Fruit fly (Drosophila melanogaster) whole organism, embryonic: ENCODE data around the gene CG6294.

Experiments used
- ATbp ChIP-seq: fragments of 200-800 bp; sonication (Bioruptor generic); optimal IDR thresholded peaks from 2 replicates; lab custom pipeline; 2017; ENCODE audit warnings: missing biosample characterization, mild to moderate bottlenecking, missing genetic modification characterization, missing genetic modification reagents
- Aef1 ChIP-seq: fragments of 200-800 bp; sonication (Bioruptor generic); IDR thresholded peaks from 3 replicates; pipeline ENCODE4 v1.3.6; 2022; ENCODE audit warnings: missing biosample characterization, missing genetic modification characterization
- B-H1 ChIP-seq: fragments of 200-800 bp; sonication (Bioruptor generic); IDR thresholded peaks from 3 replicates; pipeline ENCODE4 v1.3.6; 2022; ENCODE audit warnings: missing biosample characterization, missing genetic modification characterization
- BEAF-32 ChIP-seq: fragments of 200-800 bp; sonication (Bioruptor generic); optimal IDR thresholded peaks from 3 replicates; lab custom pipeline; 2017; ENCODE audit warnings: missing biosample characterization, missing genetic modification characterization, mild to moderate bottlenecking, moderate library complexity, missing genetic modification reagents
- CG10366 ChIP-seq: fragments of 200-800 bp; sonication (Bioruptor generic); IDR thresholded peaks from 2 replicates; pipeline ENCODE4 v1.3.6; 2022; ENCODE audit warnings: missing biosample characterization, missing genetic modification characterization
- CG10462 ChIP-seq: fragments of 200-800 bp; sonication (Bioruptor generic); optimal IDR thresholded peaks from 2 replicates; lab custom pipeline; 2016; ENCODE audit warnings: missing biosample characterization, missing genetic modification characterization
- CG11093 ChIP-seq: fragments of 200-800 bp; sonication (Bioruptor generic); IDR thresholded peaks from 3 replicates; pipeline ENCODE4 v1.3.6; 2022; ENCODE audit warnings: missing biosample characterization, missing genetic modification characterization
- CG11695 ChIP-seq: fragments of 200-800 bp; sonication (Bioruptor generic); IDR thresholded peaks from 3 replicates; pipeline ENCODE4 v1.3.6; 2022; ENCODE audit warnings: missing biosample characterization, missing genetic modification characterization
- CG13624 ChIP-seq: fragments of 200-800 bp; sonication (Bioruptor generic); optimal IDR thresholded peaks from 2 replicates; lab custom pipeline; 2016; ENCODE audit warnings: missing biosample characterization, missing genetic modification characterization
- CG14860 ChIP-seq: fragments of 200-800 bp; sonication (Bioruptor generic); IDR thresholded peaks from 3 replicates; pipeline ENCODE4 v1.3.6; 2022; ENCODE audit warnings: missing biosample characterization, missing genetic modification characterization; ENCODE audit not compliant: partially characterized antibody
- CG14965 ChIP-seq: fragments of 200-800 bp; sonication (Bioruptor generic); optimal IDR thresholded peaks from 2 replicates; lab custom pipeline; 2016; ENCODE audit warnings: missing biosample characterization, missing genetic modification characterization, borderline replicate concordance
- CG15514 ChIP-seq: fragments of 200-800 bp; sonication (Bioruptor generic); optimal IDR thresholded peaks from 3 replicates; lab custom pipeline; 2017; ENCODE audit warnings: missing biosample characterization, missing genetic modification characterization, mild to moderate bottlenecking, moderate library complexity, missing genetic modification reagents
- CG15601 ChIP-seq: fragments of 200-800 bp; sonication (Bioruptor generic); optimal IDR thresholded peaks from 3 replicates; lab custom pipeline; 2019; ENCODE audit warnings: missing biosample characterization, mild to moderate bottlenecking, missing genetic modification characterization, moderate library complexity
- CG1647 ChIP-seq: fragments of 200-800 bp; sonication (Bioruptor generic); optimal IDR thresholded peaks from 3 replicates; lab custom pipeline; 2016; ENCODE audit warnings: missing biosample characterization, missing genetic modification characterization
- CG16813 ChIP-seq: fragments of 200-800 bp; sonication (Bioruptor generic); IDR thresholded peaks from 3 replicates; pipeline ENCODE4 v1.3.6; 2022; ENCODE audit warnings: missing biosample characterization, missing genetic modification characterization; ENCODE audit not compliant: partially characterized antibody
- CG1832 ChIP-seq: fragments of 200-800 bp; sonication (Bioruptor generic); optimal IDR thresholded peaks from 2 replicates; lab custom pipeline; 2017; ENCODE audit warnings: missing biosample characterization, mild to moderate bottlenecking, missing genetic modification characterization, inconsistent platforms
- CG42726 ChIP-seq: fragments of 200-800 bp; sonication (Bioruptor generic); IDR thresholded peaks from 2 replicates; pipeline ENCODE4 v1.3.6; 2022; ENCODE audit warnings: missing biosample characterization, missing genetic modification characterization; ENCODE audit not compliant: partially characterized antibody
- CG4617 ChIP-seq: fragments of 200-800 bp; sonication (Bioruptor generic); optimal IDR thresholded peaks from 3 replicates; lab custom pipeline; 2016; ENCODE audit warnings: missing biosample characterization, missing genetic modification characterization, borderline replicate concordance
- CG7963 ChIP-seq: fragments of 200-800 bp; sonication (Bioruptor generic); IDR thresholded peaks from 3 replicates; pipeline ENCODE4 v1.3.6; 2022; ENCODE audit warnings: missing biosample characterization, missing genetic modification characterization; ENCODE audit not compliant: partially characterized antibody
- CG7987 ChIP-seq: fragments of 200-800 bp; sonication (Bioruptor generic); optimal IDR thresholded peaks from 2 replicates; lab custom pipeline; 2018; ENCODE audit warnings: missing biosample characterization, mild to moderate bottlenecking, missing genetic modification characterization, moderate library complexity
- CG9215 ChIP-seq: fragments of 200-800 bp; sonication (Bioruptor generic); IDR thresholded peaks from 2 replicates; pipeline ENCODE4 v1.3.6; 2022; ENCODE audit warnings: missing biosample characterization, missing genetic modification characterization
- CG9609 ChIP-seq: fragments of 200-800 bp; sonication (Bioruptor generic); optimal IDR thresholded peaks from 3 replicates; lab custom pipeline; 2016; ENCODE audit warnings: missing biosample characterization, missing genetic modification characterization
- CG9797 ChIP-seq: fragments of 200-800 bp; sonication (Bioruptor generic); optimal IDR thresholded peaks from 3 replicates; lab custom pipeline; 2018; ENCODE audit warnings: missing biosample characterization, mild to moderate bottlenecking, missing genetic modification characterization
- CrebB ChIP-seq: fragments of 200-800 bp; sonication (Bioruptor generic); optimal IDR thresholded peaks from 3 replicates; lab custom pipeline; 2018; ENCODE audit warnings: missing biosample characterization, mild to moderate bottlenecking, missing genetic modification characterization
- Dll ChIP-seq: fragments of 200-800 bp; sonication (Bioruptor generic); IDR thresholded peaks from 4 replicates; pipeline ENCODE4 v1.3.6; 2022; ENCODE audit warnings: missing biosample characterization, missing genetic modification characterization; ENCODE audit not compliant: partially characterized antibody
- Doc3 ChIP-seq: fragments of 200-800 bp; sonication (Bioruptor generic); IDR thresholded peaks from 3 replicates; pipeline ENCODE4 v1.3.6; 2022; ENCODE audit warnings: missing biosample characterization, missing genetic modification characterization; ENCODE audit not compliant: partially characterized antibody
- Ets97D ChIP-seq: fragments of 200-800 bp; sonication (Bioruptor generic); optimal IDR thresholded peaks from 3 replicates; lab custom pipeline; 2016; ENCODE audit warnings: missing biosample characterization, missing genetic modification characterization
- Lhr ChIP-seq: fragments of 200-800 bp; sonication (Bioruptor generic); optimal IDR thresholded peaks from 3 replicates; lab custom pipeline; 2017; ENCODE audit warnings: mild to moderate bottlenecking, missing biosample characterization, missing genetic modification reagents, missing genetic modification characterization
- Lpt ChIP-seq: fragments of >200 bp; optimal IDR thresholded peaks from 2 replicates; lab custom pipeline; 2018; ENCODE audit warnings: missing biosample characterization, missing genetic modification characterization
- Scr ChIP-seq: fragments of 200-800 bp; sonication (Bioruptor generic); IDR thresholded peaks from 2 replicates; pipeline ENCODE4 v1.3.6; 2022; ENCODE audit warnings: missing biosample characterization, missing genetic modification characterization; ENCODE audit not compliant: partially characterized antibody
- Sry-δ ChIP-seq: fragments of 200-800 bp; sonication (Bioruptor generic); optimal IDR thresholded peaks from 2 replicates; lab custom pipeline; 2016; ENCODE audit warnings: missing biosample characterization, missing genetic modification characterization
- ac ChIP-seq: fragments of 200-800 bp; sonication (Bioruptor generic); optimal IDR thresholded peaks from 3 replicates; lab custom pipeline; 2017; ENCODE audit warnings: missing biosample characterization, mild to moderate bottlenecking, missing genetic modification characterization
- bowl ChIP-seq: fragments of 200-800 bp; sonication (Bioruptor generic); IDR thresholded peaks from 2 replicates; pipeline ENCODE4 v1.3.6; 2022; ENCODE audit warnings: missing biosample characterization, missing genetic modification characterization
- dm ChIP-seq: fragments of 200-800 bp; sonication (Bioruptor generic); optimal IDR thresholded peaks from 3 replicates; lab custom pipeline; 2016; ENCODE audit warnings: missing biosample characterization, missing genetic modification characterization
- dmrt11E ChIP-seq: fragments of 200-800 bp; sonication (Bioruptor generic); optimal IDR thresholded peaks from 3 replicates; lab custom pipeline; 2018; ENCODE audit warnings: missing biosample characterization, mild to moderate bottlenecking, missing genetic modification characterization, moderate library complexity
- dysf ChIP-seq: fragments of 200-800 bp; sonication (Bioruptor generic); IDR thresholded peaks from 3 replicates; pipeline ENCODE4 v1.3.6; 2022; ENCODE audit warnings: missing biosample characterization, missing genetic modification characterization
- gcm ChIP-seq: fragments of 200-800 bp; sonication (Bioruptor generic); optimal IDR thresholded peaks from 2 replicates; lab custom pipeline; 2019; ENCODE audit warnings: missing biosample characterization, mild to moderate bottlenecking, missing genetic modification characterization, moderate library complexity
- grau ChIP-seq: fragments of 200-800 bp; optimal IDR thresholded peaks from 3 replicates; lab custom pipeline; 2019; ENCODE audit warnings: missing biosample characterization, mild to moderate bottlenecking, missing genetic modification characterization, moderate library complexity
- hth ChIP-seq: fragments of >200 bp; optimal IDR thresholded peaks from 2 replicates; lab custom pipeline; 2017; ENCODE audit warnings: inconsistent platforms
- insv ChIP-seq, 2 experiments: fragments of 200-800 bp; sonication (Bioruptor generic); optimal IDR thresholded peaks; 3 replicates each; lab custom pipeline; 2016 to 2018; ENCODE audit warnings: missing biosample characterization in 2 of 2, missing genetic modification characterization in 2 of 2
- kah ChIP-seq: fragments of 200-800 bp; sonication (Bioruptor generic); optimal IDR thresholded peaks from 2 replicates; lab custom pipeline; 2018; ENCODE audit warnings: missing biosample characterization, mild to moderate bottlenecking, missing genetic modification characterization
- nmo ChIP-seq: fragments of 200-800 bp; sonication (Bioruptor generic); optimal IDR thresholded peaks from 2 replicates; lab custom pipeline; 2018; ENCODE audit warnings: missing biosample characterization, mild to moderate bottlenecking, missing genetic modification characterization, moderate library complexity
- odd ChIP-seq: fragments of 200-800 bp; sonication (Bioruptor generic); optimal IDR thresholded peaks from 2 replicates; lab custom pipeline; 2017; ENCODE audit warnings: missing biosample characterization, mild to moderate bottlenecking, missing genetic modification characterization
- onecut ChIP-seq: fragments of 200-800 bp; sonication (Bioruptor generic); IDR thresholded peaks from 2 replicates; pipeline ENCODE4 v1.3.6; 2022; ENCODE audit warnings: missing biosample characterization, missing genetic modification characterization
- org-1 ChIP-seq: fragments of 200-800 bp; sonication (Bioruptor generic); optimal IDR thresholded peaks from 2 replicates; lab custom pipeline; 2017; ENCODE audit warnings: missing biosample characterization, missing genetic modification characterization
- tap ChIP-seq: fragments of 200-800 bp; optimal IDR thresholded peaks from 3 replicates; lab custom pipeline; 2019; ENCODE audit warnings: missing biosample characterization, mild to moderate bottlenecking, missing genetic modification characterization, moderate library complexity
- trh ChIP-seq: fragments of 200-800 bp; sonication (Bioruptor generic); optimal IDR thresholded peaks from 2 replicates; lab custom pipeline; 2016; ENCODE audit warnings: missing biosample characterization, missing genetic modification characterization
- vnd ChIP-seq: fragments of 200-800 bp; sonication (Bioruptor generic); IDR thresholded peaks from 3 replicates; pipeline ENCODE4 v1.3.6; 2022; ENCODE audit warnings: missing biosample characterization, missing genetic modification characterization; ENCODE audit not compliant: partially characterized antibody
- zen2 ChIP-seq: fragments of 200-800 bp; sonication (Bioruptor generic); IDR thresholded peaks from 3 replicates; pipeline ENCODE4 v1.3.6; 2022; ENCODE audit warnings: missing biosample characterization, missing genetic modification characterization; ENCODE audit not compliant: partially characterized antibody

The CG6294 gene

DNA sequence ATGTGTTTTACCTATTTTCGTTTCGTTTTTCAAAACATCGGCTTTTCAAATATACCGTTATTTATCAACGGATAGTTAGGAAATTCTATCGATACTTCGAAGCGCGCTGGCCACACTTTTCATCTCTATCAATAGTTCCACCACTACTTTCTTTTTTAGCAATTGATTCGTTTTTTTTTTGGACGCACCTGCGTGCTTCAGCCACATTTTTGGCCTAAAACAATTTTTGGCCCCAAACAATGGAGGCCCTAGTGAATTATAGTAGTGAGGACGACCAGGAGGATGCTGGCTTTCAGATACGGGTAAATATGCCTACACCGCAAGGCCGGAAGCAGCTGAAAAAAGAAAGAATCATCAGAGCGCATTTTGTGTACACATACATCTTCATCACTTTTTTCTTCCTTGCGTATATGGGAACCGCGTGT is 19.7 kb downstream of the CG6294 start, which contains the start of gene CG6340 (continued):
- TF ChIP-seq Sry-δ (GFP tag; lab: Kevin White, UChicago) (peak; percentile 95), Lhr (GFP tag; lab: Kevin White, UChicago) (peak; percentile 22), CG1647 (GFP tag; lab: Kevin White, UChicago) (no peak), CG7987 (GFP tag; lab: Kevin White, UChicago) (no peak), Doc3 (GFP tag; lab: Robert Waterston, UW) (0 out of 3 replicates have a peak, but pooled peaks have one; percentile 41), dysf (GFP tag; lab: Robert Waterston, UW) (no peak), CG1832 (no peak), CG10462 (no peak), hth (lab: Kevin White, UChicago) (no peak), CG11093 (no peak), onecut (GFP tag; lab: Robert Waterston, UW) (peak; percentile 33; the same call in 1 of the 2 replicates), vnd (GFP tag; lab: Robert Waterston, UW) (peak; percentile 65), CG14860 (0 out of 3 replicates have a peak, but pooled peaks have one; percentile 53), zen2 (GFP tag; lab: Robert Waterston, UW) (peak; percentile 66; the same call in 2 of the 3 replicates), CG15514 (GFP tag; lab: Kevin White, UChicago) (peak; percentile 68), Dll (GFP tag; lab: Robert Waterston, UW) (peak; percentile 73; the same call in 3 of the 4 replicates), CG42726 (peak; percentile 53; the same call in 1 of the 2 replicates), CrebB (tag; lab: Kevin White, UChicago) (no peak), ac (GFP tag; lab: Kevin White, UChicago) (no peak), dm (GFP tag; lab: Kevin White, UChicago) (peak; percentile 7), BEAF-32 (GFP tag; lab: Kevin White, UChicago) (peak; percentile 84), nmo (GFP tag; lab: Kevin White, UChicago) (peak; percentile 21), CG10366 (GFP tag; lab: Robert Waterston, UW) (no peak), dmrt11E (no peak), CG9797 (GFP tag; lab: Kevin White, UChicago) (peak; percentile 60), CG15601 (tag; lab: Kevin White, UChicago) (peak; percentile 1), CG16813 (GFP tag; lab: Robert Waterston, UW) (peak; percentile 76), Ets97D (peak; percentile 60), org-1 (GFP tag; lab: Kevin White, UChicago) (no peak), CG7963 (GFP tag; lab: Robert Waterston, UW) (0 out of 3 replicates have a peak, but pooled peaks have one; percentile 41), Scr (GFP tag; lab: Robert Waterston, UW) (peak; percentile 75), odd (GFP tag; lab: Kevin White, UChicago) (no peak), trh (GFP tag; lab: Kevin White, UChicago) (no peak), gcm (GFP tag; lab: Kevin White, UChicago) (no peak), insv (GFP tag; optimal IDR thresholded peaks at IDR 0.05; lab: Kevin White, UChicago) (no peak), Lpt (GFP tag; lab: Kevin White, UChicago) (no peak), B-H1 (no peak), CG14965 (GFP tag; lab: Kevin White, UChicago) (no peak), CG11695 (GFP tag; lab: Robert Waterston, UW) (no peak), grau (tag; lab: Kevin White, UChicago) (no peak), CG9609 (GFP tag; lab: Kevin White, UChicago) (no peak), CG13624 (GFP tag; lab: Kevin White, UChicago) (peak; percentile 19), tap (tag; lab: Kevin White, UChicago) (no peak), CG4617 (peak; percentile 21), CG9215 (GFP tag; lab: Robert Waterston, UW) (no peak), kah (no peak), bowl (GFP tag; lab: Robert Waterston, UW) (no peak), ATbp (GFP tag; lab: Kevin White, UChicago) (no peak), Aef1 (GFP tag; lab: Robert Waterston, UW) (no peak)
